Fruit fly (Drosophila melanogaster): Measurements from ENCODE around the gene CtsF.

The CtsF gene

dm6 chr3R:5250530-5251242 lies 859 bp downstream of the CtsF start:
- TF ChIP-seq CTCF (optimal IDR thresholded peaks at IDR 0.05), result no peak
- TF ChIP-seq CG8478 (optimal IDR thresholded peaks at IDR 0.05), result no peak

- TF ChIP-seq CG8478 (optimal IDR thresholded peaks at IDR 0.05) (no peak), CTCF (optimal IDR thresholded peaks at IDR 0.05) (no peak)
Measured at dm6 chr3R:5249308-5249707, 2.2 kb downstream of the CtsF start.

- TF ChIP-seq CG8478 (optimal IDR thresholded peaks at IDR 0.05) (no peak), CTCF (optimal IDR thresholded peaks at IDR 0.05) (no peak)
Measured at dm6 chr3R:5246950-5247349, 4.6 kb downstream of the CtsF start.

dm6 chr3R:5240721-5241120 lies 10.8 kb downstream of the CtsF start, which contains the start of gene CG33293:
CG33293 (minus strand) TSS chr3R:5240735.
- TF ChIP-seq CG8478 (optimal IDR thresholded peaks at IDR 0.05) (no peak), CTCF (optimal IDR thresholded peaks at IDR 0.05) (no peak)

dm6 chr3R:5237215-5237614 lies 14.3 kb downstream of the CtsF start, which contains the start of gene rtp:
rtp (minus strand) TSS chr3R:5237315.
- TF ChIP-seq CTCF (optimal IDR thresholded peaks at IDR 0.05) (no peak), CG8478 (optimal IDR thresholded peaks at IDR 0.05) (no peak)

dm6 chr3R:5232197-5232607 lies 19.3 kb downstream of the CtsF start, which contains the start of the genes Kat60 and Mms19:
Kat60 (minus strand) TSS chr3R:5232209.
Mms19 (plus strand) TSS chr3R:5232543.
- TF ChIP-seq CG8478 (optimal IDR thresholded peaks at IDR 0.05), result no peak
- TF ChIP-seq CTCF (optimal IDR thresholded peaks at IDR 0.05), result peak in 1 of 2 experiments; percentile 2

dm6 chr3R:5231383-5232196 lies 20.0 kb downstream of the CtsF start:
- TF ChIP-seq CTCF (optimal IDR thresholded peaks at IDR 0.05) (no peak), CG8478 (optimal IDR thresholded peaks at IDR 0.05) (no peak)

dm6 chr3R:5229458-5229857 lies 22.1 kb downstream of the CtsF start:
- TF ChIP-seq CTCF (optimal IDR thresholded peaks at IDR 0.05), result no peak
- no peak for TF ChIP-seq CG8478 (optimal IDR thresholded peaks at IDR 0.05)

- no peak for TF ChIP-seq CG8478 (optimal IDR thresholded peaks at IDR 0.05)
- no peak for TF ChIP-seq CTCF (optimal IDR thresholded peaks at IDR 0.05)
Measured at dm6 chr3R:5226025-5226424, 25.5 kb downstream of the CtsF start, which contains the start of gene Vps37B. Vps37B (plus strand) TSS chr3R:5226158.

- no peak for TF ChIP-seq CTCF (optimal IDR thresholded peaks at IDR 0.05)
- no peak for TF ChIP-seq CG8478 (optimal IDR thresholded peaks at IDR 0.05)
Measured at dm6 chr3R:5223839-5224238, 27.7 kb downstream of the CtsF start, which contains the start of gene CG14664. CG14664 (plus strand) TSS chr3R:5224139.

dm6 chr3R:5223135-5223534 lies 28.4 kb downstream of the CtsF start, which contains the start of gene CG2604:
CG2604 (minus strand) TSS chr3R:5223365.
- TF ChIP-seq CG8478 (optimal IDR thresholded peaks at IDR 0.05) (no peak), CTCF (optimal IDR thresholded peaks at IDR 0.05) (no peak)

- TF ChIP-seq CTCF (optimal IDR thresholded peaks at IDR 0.05) (no peak), CG8478 (optimal IDR thresholded peaks at IDR 0.05) (no peak)
Measured at dm6 chr3R:5219466-5219865, 32.1 kb downstream of the CtsF start, which contains the start of the genes Prosbeta2R2 and CG1116. Prosbeta2R2 (minus strand) TSS chr3R:5219528. CG1116 (plus strand) TSS chr3R:5219657.

dm6 chr3R:5217278-5217714 lies 34.2 kb downstream of the CtsF start, which contains the start of gene cno:
cno (minus strand) TSS chr3R:5217456.
- TF ChIP-seq CTCF (optimal IDR thresholded peaks at IDR 0.05) (peak; percentile 53 to 66), CG8478 (optimal IDR thresholded peaks at IDR 0.05) (no peak)

- peak; percentile 82 to 85 for TF ChIP-seq CTCF (optimal IDR thresholded peaks at IDR 0.05)
- no peak for TF ChIP-seq CG8478 (optimal IDR thresholded peaks at IDR 0.05)
Measured at dm6 chr3R:5216308-5216765, 35.2 kb downstream of the CtsF start.
